Fruit fly (Drosophila melanogaster): ENCODE data around the gene Alg14.
A peak's percentile ranks its signal among the peaks of the same experiment; 100 is the strongest.

The Alg14 gene

dm6 chrX:15475367-15475789 is 3.4 kb downstream of the Alg14 start, which contains the start of gene mh (continued):
- TF ChIP-seq BtbVII (GFP tag; optimal IDR thresholded peaks at IDR 0.05) = no peak
- no peak for TF ChIP-seq ro (GFP tag; IDR thresholded peaks at IDR 0.05)
- TF ChIP-seq gfzf (GFP tag; optimal IDR thresholded peaks at IDR 0.05) = peak; percentile 73
- 0 out of 2 replicates have a peak, but pooled peaks have one; percentile 33 for TF ChIP-seq al (GFP tag; IDR thresholded peaks at IDR 0.05)
- TF ChIP-seq CG7745 (tag; optimal IDR thresholded peaks at IDR 0.05) = no peak
- no peak for TF ChIP-seq HLH3B (GFP tag; IDR thresholded peaks at IDR 0.05)
- TF ChIP-seq zfh2 (GFP tag; optimal IDR thresholded peaks at IDR 0.05) = no peak
- no peak for TF ChIP-seq CG14965 (GFP tag; optimal IDR thresholded peaks at IDR 0.05; ENCODE audit: borderline replicate concordance)
- TF ChIP-seq so (GFP tag; IDR thresholded peaks at IDR 0.05) = no peak
- TF ChIP-seq CG18476 (GFP tag; optimal IDR thresholded peaks at IDR 0.05) = peak; percentile 10
- no peak for TF ChIP-seq grn (GFP tag; optimal IDR thresholded peaks at IDR 0.05)
- TF ChIP-seq CG16779 (GFP tag; IDR thresholded peaks at IDR 0.05) = no peak
- TF ChIP-seq dan (GFP tag; IDR thresholded peaks at IDR 0.05) = no peak
- no peak for TF ChIP-seq fd64A (GFP tag; optimal IDR thresholded peaks at IDR 0.05)
- TF ChIP-seq CG3995 (GFP tag; optimal IDR thresholded peaks at IDR 0.05) = peak; percentile 24
- no peak for TF ChIP-seq sens-2 (GFP tag; IDR thresholded peaks at IDR 0.05)
- TF ChIP-seq Fer2 (tag; optimal IDR thresholded peaks at IDR 0.05) = no peak
- no peak for TF ChIP-seq pfk (GFP tag; optimal IDR thresholded peaks at IDR 0.05)
- no peak for TF ChIP-seq Rx (GFP tag; IDR thresholded peaks at IDR 0.05)
- no peak for TF ChIP-seq CG11504 (tag; optimal IDR thresholded peaks at IDR 0.05)
- no peak for TF ChIP-seq H15 (GFP tag; IDR thresholded peaks at IDR 0.05)
- TF ChIP-seq CG2199 (GFP tag; IDR thresholded peaks at IDR 0.05) = no peak
- no peak for TF ChIP-seq CG10321 (GFP tag; IDR thresholded peaks at IDR 0.05)
- TF ChIP-seq Awh (GFP tag; IDR thresholded peaks at IDR 0.05) = no peak
- TF ChIP-seq sug (tag; optimal IDR thresholded peaks at IDR 0.05) = no peak
- peak; percentile 48 for TF ChIP-seq CG15514 (GFP tag; optimal IDR thresholded peaks at IDR 0.05)
- peak; percentile 14 for TF ChIP-seq Lhr (GFP tag; optimal IDR thresholded peaks at IDR 0.05)
- TF ChIP-seq CkIIα-i1 (GFP tag; IDR thresholded peaks at IDR 0.05) = no peak
- no peak for TF ChIP-seq crc (GFP tag; optimal IDR thresholded peaks at IDR 0.05)
- no peak for TF ChIP-seq en (GFP tag; optimal IDR thresholded peaks at IDR 0.05)
- no peak for TF ChIP-seq CG2712 (tag; optimal IDR thresholded peaks at IDR 0.05)
- TF ChIP-seq CG18262 (tag; optimal IDR thresholded peaks at IDR 0.05) = no peak
- no peak for TF ChIP-seq CG11696 (GFP tag; IDR thresholded peaks at IDR 0.05)
- TF ChIP-seq CG4360 (GFP tag; IDR thresholded peaks at IDR 0.05) = no peak
- peak in 1 of 3 experiments; percentile 2 for TF ChIP-seq Stat92E (GFP tag; optimal IDR thresholded peaks at IDR 0.05)
- no peak for TF ChIP-seq slou (GFP tag; optimal IDR thresholded peaks at IDR 0.05)
- no peak for TF ChIP-seq Nf-YA (GFP tag; IDR thresholded peaks at IDR 0.05)
- TF ChIP-seq nmo (GFP tag; optimal IDR thresholded peaks at IDR 0.05) = peak; percentile 62
- TF ChIP-seq CG11456 (GFP tag; IDR thresholded peaks at IDR 0.05) = no peak
- TF ChIP-seq CG17328 (GFP tag; IDR thresholded peaks at IDR 0.05) = no peak
- no peak for TF ChIP-seq CG16863 (GFP tag; optimal IDR thresholded peaks at IDR 0.05)
- TF ChIP-seq p53 (GFP tag; optimal IDR thresholded peaks at IDR 0.05) = no peak
- no peak for TF ChIP-seq lab (GFP tag; optimal IDR thresholded peaks at IDR 0.05)
- no peak for TF ChIP-seq Sox102F (GFP tag; optimal IDR thresholded peaks at IDR 0.05)
- TF ChIP-seq org-1 (GFP tag; optimal IDR thresholded peaks at IDR 0.05) = no peak
- peak; percentile 52; the same call in 1 of the 2 replicates for TF ChIP-seq CG6689 (GFP tag; IDR thresholded peaks at IDR 0.05)
- TF ChIP-seq Dp (GFP tag; optimal IDR thresholded peaks at IDR 0.05) = peak; percentile 77
- 0 out of 3 replicates have a peak, but pooled peaks have one; percentile 50 for TF ChIP-seq CG7963 (GFP tag; IDR thresholded peaks at IDR 0.05; ENCODE audit: partially characterized antibody)
- TF ChIP-seq unc-4 (GFP tag; IDR thresholded peaks at IDR 0.05; ENCODE audit: partially characterized antibody) = peak; percentile 56
- no peak for TF ChIP-seq Six4 (GFP tag; optimal IDR thresholded peaks at IDR 0.05)
- TF ChIP-seq lola (GFP tag; optimal IDR thresholded peaks at IDR 0.05) = peak in 1 of 3 experiments; percentile 15
